In genomic region chr2L:22169044-22169515, dm6 we compare ENCODE assay signal across 4 fruit fly cellular contexts.
A peak's percentile ranks its signal among the peaks of the same experiment; 100 is the strongest.
TF ChIP-seq lines count a peak whose summit lies in the region.

Clamp (minus strand) TSS chr2L:22169143.

- no peak for TF ChIP-seq CTCF in whole organism, embryonic (GFP tag; optimal IDR thresholded peaks at IDR 0.05; lab: Kevin White, UChicago)

TF ChIP-seq in whole organism, adult, 20 proteins besides CTCF, POLR2A, EP300 and RAD21:
- TF ChIP-seq toe (GFP tag; optimal IDR thresholded peaks at IDR 0.05; lab: Kevin White, UChicago) (no peak), CG14711 (tag; optimal IDR thresholded peaks at IDR 0.05; lab: Kevin White, UChicago) (peak; percentile 9), kay (GFP tag; lab: Kevin White, UChicago; ENCODE audit: borderline replicate concordance) (peak; percentile 82)

TF ChIP-seq in whole organism, embryonic, 481 proteins besides CTCF, POLR2A, EP300 and RAD21 (continues in another document):
- TF ChIP-seq lov (optimal IDR thresholded peaks at IDR 0.05; lab: Kevin White, UChicago) (no peak), lov (GFP tag; IDR thresholded peaks at IDR 0.05; lab: Robert Waterston, UW) (no peak), CG7786 (GFP tag; optimal IDR thresholded peaks at IDR 0.05; lab: Kevin White, UChicago) (no peak), tin (GFP tag; optimal IDR thresholded peaks at IDR 0.05; lab: Kevin White, UChicago) (no peak), CG18619 (GFP tag; optimal IDR thresholded peaks at IDR 0.05; lab: Kevin White, UChicago) (no peak), Oli (tag; optimal IDR thresholded peaks at IDR 0.05; lab: Kevin White, UChicago) (no peak), CG10654 (GFP tag; optimal IDR thresholded peaks at IDR 0.05; lab: Kevin White, UChicago) (no peak), CG7745 (tag; optimal IDR thresholded peaks at IDR 0.05; lab: Kevin White, UChicago) (no peak), CG1602 (GFP tag; optimal IDR thresholded peaks at IDR 0.05; lab: Kevin White, UChicago) (no peak), gem (tag; optimal IDR thresholded peaks at IDR 0.05; lab: Kevin White, UChicago) (peak; percentile 34), CG10565 (GFP tag; optimal IDR thresholded peaks at IDR 0.05; lab: Kevin White, UChicago) (no peak), sd (tag; optimal IDR thresholded peaks at IDR 0.05; lab: Kevin White, UChicago) (peak; percentile 48), CG3847 (GFP tag; IDR thresholded peaks at IDR 0.05; lab: Robert Waterston, UW) (peak; percentile 31; the same call in 1 of the 2 replicates), nmo (GFP tag; optimal IDR thresholded peaks at IDR 0.05; lab: Kevin White, UChicago) (peak; percentile 57), Tbp (GFP tag; optimal IDR thresholded peaks at IDR 0.05; lab: Kevin White, UChicago) (no peak), eve (GFP tag; optimal IDR thresholded peaks at IDR 0.05; lab: Kevin White, UChicago) (no peak), CG4282 (GFP tag; optimal IDR thresholded peaks at IDR 0.05; lab: Kevin White, UChicago) (no peak), Poxn (GFP tag; IDR thresholded peaks at IDR 0.05; lab: Robert Waterston, UW) (no peak), aop (GFP tag; IDR thresholded peaks at IDR 0.05; lab: Robert Waterston, UW) (no peak), tap (tag; optimal IDR thresholded peaks at IDR 0.05; lab: Kevin White, UChicago) (no peak), BtbVII (GFP tag; optimal IDR thresholded peaks at IDR 0.05; lab: Kevin White, UChicago) (no peak), lola (GFP tag; optimal IDR thresholded peaks at IDR 0.05; lab: Kevin White, UChicago) (peak in 1 of 3 experiments; percentile 81), da (GFP tag; optimal IDR thresholded peaks at IDR 0.05; lab: Kevin White, UChicago) (no peak), luna (GFP tag; optimal IDR thresholded peaks at IDR 0.05; lab: Kevin White, UChicago) (no peak), slou (GFP tag; optimal IDR thresholded peaks at IDR 0.05; lab: Kevin White, UChicago) (no peak), NfI (GFP tag; optimal IDR thresholded peaks at IDR 0.05; lab: Kevin White, UChicago) (no peak), CG7271 (tag; optimal IDR thresholded peaks at IDR 0.05; lab: Kevin White, UChicago) (no peak), CG2678 (tag; optimal IDR thresholded peaks at IDR 0.05; lab: Kevin White, UChicago) (no peak), cg (GFP tag; optimal IDR thresholded peaks at IDR 0.05; lab: Kevin White, UChicago) (no peak), Deaf1 (tag; optimal IDR thresholded peaks at IDR 0.05; lab: Kevin White, UChicago) (no peak), rib (GFP tag; IDR thresholded peaks at IDR 0.05; lab: Robert Waterston, UW) (no peak)

TF ChIP-seq in whole organism, prepupa, 60 proteins besides CTCF, POLR2A, EP300 and RAD21:
- TF ChIP-seq Eip78C (GFP tag; lab: Kevin White, UChicago), result peak; percentile 12
- TF ChIP-seq CG3032 (tag; optimal IDR thresholded peaks at IDR 0.05; lab: Kevin White, UChicago), result peak; percentile 29
- no peak for TF ChIP-seq Smox (GFP tag; optimal IDR thresholded peaks at IDR 0.05; lab: Kevin White, UChicago)
- peak; percentile 4 for TF ChIP-seq Hr4 (GFP tag; optimal IDR thresholded peaks at IDR 0.05; lab: Kevin White, UChicago)
- peak; percentile 15 for TF ChIP-seq CG6854 (GFP tag; optimal IDR thresholded peaks at IDR 0.05; lab: Kevin White, UChicago)

TF ChIP-seq in whole organism, wandering third instar larva, 38 proteins besides CTCF, POLR2A, EP300 and RAD21:
- no peak for TF ChIP-seq CrebA (GFP tag; optimal IDR thresholded peaks at IDR 0.05; lab: Kevin White, UChicago; ENCODE audit: borderline replicate concordance)
- TF ChIP-seq woc (GFP tag; optimal IDR thresholded peaks at IDR 0.05; lab: Kevin White, UChicago), result peak; percentile 71
- TF ChIP-seq HLH106 (tag; optimal IDR thresholded peaks at IDR 0.05; lab: Kevin White, UChicago), result peak; percentile 2
- peak; percentile 73 for TF ChIP-seq Hr78 (GFP tag; optimal IDR thresholded peaks at IDR 0.05; lab: Kevin White, UChicago)
- TF ChIP-seq N (GFP tag; optimal IDR thresholded peaks at IDR 0.05; lab: Kevin White, UChicago), result peak; percentile 85
